Worm (Caenorhabditis elegans): ENCODE data around the gene AH10.2.

DNA sequence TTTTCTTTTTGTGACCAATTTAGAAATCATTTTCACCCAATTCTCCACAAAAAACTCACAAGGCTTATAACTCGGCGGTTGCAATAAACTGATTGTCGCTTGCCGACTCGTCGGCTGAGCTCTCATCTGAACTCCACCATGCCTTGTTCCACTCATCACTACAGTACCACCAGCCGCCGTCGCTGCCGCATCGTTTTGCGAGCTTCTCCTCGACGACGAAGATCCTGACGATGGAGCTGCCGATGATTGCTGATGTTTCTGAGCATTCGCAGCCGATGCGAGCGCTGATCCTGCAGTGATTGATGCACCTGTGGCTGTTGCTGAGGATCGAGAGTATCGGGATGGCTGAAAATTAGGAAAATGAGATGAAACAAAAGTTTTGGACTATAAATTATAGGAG, 35.9 kb upstream of the AH10.2 start:
- TF ChIP-seq snpc-4 (tag; optimal IDR thresholded peaks at IDR 0.05), result no peak
- TF ChIP-seq ztf-11 (tag; optimal IDR thresholded peaks at IDR 0.05), result no peak
- TF ChIP-seq lin-13 (tag; optimal IDR thresholded peaks at IDR 0.05), result no peak
- no peak for TF ChIP-seq lsy-2 (tag; optimal IDR thresholded peaks at IDR 0.05)
- no peak for TF ChIP-seq elt-3 (tag; optimal IDR thresholded peaks at IDR 0.05)
- TF ChIP-seq mep-1 (tag; optimal IDR thresholded peaks at IDR 0.05), result no peak
- no peak for TF ChIP-seq ham-2 (GFP tag; optimal IDR thresholded peaks at IDR 0.05)
- TF ChIP-seq nhr-237 (tag; optimal IDR thresholded peaks at IDR 0.05), result no peak
- no peak for TF ChIP-seq elt-1 (tag; optimal IDR thresholded peaks at IDR 0.05; ENCODE audit: borderline replicate concordance, insufficient read depth)
- TF ChIP-seq ces-1 (GFP tag; optimal IDR thresholded peaks at IDR 0.05), result no peak
- no peak for TF ChIP-seq unc-62 (GFP tag; optimal IDR thresholded peaks at IDR 0.05)
- no peak for TF ChIP-seq unc-39 (tag; optimal IDR thresholded peaks at IDR 0.05)
- TF ChIP-seq pha-4 (tag; optimal IDR thresholded peaks at IDR 0.05), result no peak
- TF ChIP-seq blmp-1 (tag; optimal IDR thresholded peaks at IDR 0.05), result no peak

Data from whole organism, mixed stage, embryonic.